Worm (Caenorhabditis elegans): Measurements from ENCODE around the gene ZK897.10.

ce11 chrIV:12773519-12773918 lies 8.4 kb downstream of the ZK897.10 start, which contains the start of gene unc-31:
- TF ChIP-seq med-1 (GFP tag; optimal IDR thresholded peaks at IDR 0.05; ENCODE audit: insufficient read depth) (no peak), ref-1 (GFP tag; conservative IDR thresholded peaks at IDR 0.05) (no peak)
